Worm (Caenorhabditis elegans) whole organism, L4/young adult: Measurements from ENCODE around the gene C04H4.1.

Source experiments
- W03F9.2 ChIP-seq: fragments of 150-350 bp; optimal IDR thresholded peaks from 2 replicates; lab custom pipeline; 2014; ENCODE audit warnings: missing biosample characterization, missing genetic modification characterization
- him-1 ChIP-seq: sonication (generic microtip); optimal IDR thresholded peaks from 2 replicates; lab custom pipeline; 2016; ENCODE audit warnings: missing genotype, missing genetic modification reagents, missing genetic modification characterization, missing compliant biosample characterization

- no peak for TF ChIP-seq him-1 (tag; lab: Kevin White, UChicago)
- no peak for TF ChIP-seq W03F9.2
Observed at ce11 chrII:7985029-7985428, 26.4 kb downstream of the C04H4.1 start.
